Worm (Caenorhabditis elegans): Measurements from ENCODE around the gene F56C4.2.
"Not testable (repeated sequence)": the region's sequence is repeated elsewhere in the genome, so short reads cannot be mapped to it uniquely, and the experiment has no call there.

Gene F56C4.2

DNA sequence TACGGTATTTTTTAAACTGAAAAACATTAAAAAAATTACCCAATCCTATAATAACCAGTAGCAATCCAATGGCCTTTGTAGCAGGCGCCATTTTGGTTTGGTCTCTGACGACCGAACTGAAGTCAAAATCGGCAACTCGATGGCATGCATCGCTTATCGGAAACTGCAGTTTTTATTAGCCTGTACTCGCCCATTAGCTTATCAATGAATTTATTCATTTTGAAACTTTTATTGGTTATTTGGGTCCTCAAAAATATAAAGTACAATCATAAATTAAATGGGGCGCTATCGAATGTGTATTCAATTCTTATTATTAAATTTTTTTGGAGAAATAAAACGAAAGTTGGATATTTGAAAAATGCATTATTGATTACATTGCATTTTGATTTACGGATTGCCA lies 10.4 kb upstream of the F56C4.2 start, which contains the start of gene R09H10.5:
TSS of gene R09H10.5 (minus strand) at position 106 of the 400 bp plus-strand sequence.
- TF ChIP-seq W03F9.2 (tag; optimal IDR thresholded peaks at IDR 0.05) (no peak), dao-5 (tag; optimal IDR thresholded peaks at IDR 0.05) (no peak), him-1 (tag; optimal IDR thresholded peaks at IDR 0.05) (no peak)

ce11 chrIV:10630953-10631554 lies 8.0 kb upstream of the F56C4.2 start, which contains the start of gene F56C4.4:
TSS of gene F56C4.4 (minus strand) at chrIV:10631267.
- TF ChIP-seq dao-5 (tag; optimal IDR thresholded peaks at IDR 0.05) (no peak), him-1 (tag; optimal IDR thresholded peaks at IDR 0.05) (no peak), W03F9.2 (tag; optimal IDR thresholded peaks at IDR 0.05) (no peak)

DNA sequence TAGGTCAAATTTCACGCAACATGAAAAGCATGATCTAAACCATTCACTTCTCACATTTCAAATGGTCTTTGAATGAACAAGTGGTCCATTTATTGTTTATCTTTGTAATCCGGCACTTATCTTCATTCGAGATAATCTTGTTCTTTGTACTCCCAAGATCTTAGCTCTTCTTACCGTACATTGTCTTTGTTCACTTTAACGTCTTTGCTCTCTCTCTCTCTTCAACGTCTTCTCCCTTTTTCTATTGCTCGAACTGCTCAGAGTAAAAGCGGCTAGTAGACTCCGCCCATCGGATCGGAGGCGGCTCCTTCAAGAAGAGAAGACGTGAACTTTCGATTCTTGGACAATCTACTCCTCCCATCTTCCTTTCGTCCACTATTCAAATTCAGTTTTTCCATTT lies 2.4 kb upstream of the F56C4.2 start, which contains the start of gene F56C4.1:
TSS of gene F56C4.1 (plus strand) at position 301 of the 400 bp plus-strand sequence.
- TF ChIP-seq him-1 (tag; optimal IDR thresholded peaks at IDR 0.05) (no peak), W03F9.2 (tag; optimal IDR thresholded peaks at IDR 0.05) (no peak), dao-5 (tag; optimal IDR thresholded peaks at IDR 0.05) (no peak)

DNA sequence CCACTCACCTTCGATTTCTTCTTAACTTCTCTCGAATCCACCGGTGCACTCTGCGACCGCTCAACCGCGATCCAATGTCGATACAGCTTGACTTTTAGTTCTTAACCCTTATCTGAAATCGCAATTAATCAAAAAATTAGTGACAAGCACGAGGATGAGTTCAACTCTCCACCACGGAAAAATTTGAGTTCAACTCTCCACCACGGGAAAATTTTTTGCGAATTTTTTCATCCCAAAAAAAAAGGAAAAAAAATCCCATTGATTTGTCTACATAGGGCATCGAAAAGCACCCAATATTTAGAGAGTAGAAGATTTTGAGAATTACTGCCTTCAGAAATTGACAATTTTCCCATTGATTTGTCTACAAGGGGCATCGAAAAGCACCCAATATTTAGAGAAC lies 15.0 kb downstream of the F56C4.2 start, which contains the start of gene glb-19:
TSS of gene glb-19 (minus strand) at position 101 of the 400 bp plus-strand sequence.
- TF ChIP-seq W03F9.2, dao-5, him-1 (tag; optimal IDR thresholded peaks at IDR 0.05): not testable (repeated sequence)

DNA sequence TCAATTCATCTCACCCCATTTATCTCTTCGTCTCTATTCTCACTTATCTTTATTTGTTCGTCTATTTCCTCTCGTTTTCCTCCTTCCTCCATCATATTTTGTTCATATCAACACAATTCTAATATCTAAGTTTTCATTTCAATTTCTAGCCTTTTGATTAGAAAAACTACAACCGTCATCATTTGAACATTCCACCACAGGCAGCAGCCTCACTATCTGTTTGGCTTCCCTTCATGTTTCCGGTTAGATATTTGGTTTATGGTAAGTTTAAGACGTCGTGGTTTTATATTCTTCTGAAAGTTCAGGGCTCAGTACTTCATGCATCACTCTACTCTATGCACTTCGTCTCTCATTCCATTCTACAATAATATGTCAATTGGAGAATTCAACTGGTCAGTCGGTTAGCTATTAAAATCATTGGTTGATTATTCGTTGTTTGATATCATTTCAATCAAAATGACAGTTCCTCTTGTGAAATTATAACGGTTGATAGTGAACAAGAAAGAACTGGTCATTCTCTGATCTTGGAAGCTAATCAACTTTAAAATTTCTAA lies 17.8 kb downstream of the F56C4.2 start, which contains the start of gene K08C7.1:
TSS of gene K08C7.1 (plus strand) at position 43 of the 554 bp plus-strand sequence.
- TF ChIP-seq dao-5 (tag; optimal IDR thresholded peaks at IDR 0.05) = no peak
- no peak for TF ChIP-seq him-1 (tag; optimal IDR thresholded peaks at IDR 0.05)
- no peak for TF ChIP-seq W03F9.2 (tag; optimal IDR thresholded peaks at IDR 0.05)

DNA sequence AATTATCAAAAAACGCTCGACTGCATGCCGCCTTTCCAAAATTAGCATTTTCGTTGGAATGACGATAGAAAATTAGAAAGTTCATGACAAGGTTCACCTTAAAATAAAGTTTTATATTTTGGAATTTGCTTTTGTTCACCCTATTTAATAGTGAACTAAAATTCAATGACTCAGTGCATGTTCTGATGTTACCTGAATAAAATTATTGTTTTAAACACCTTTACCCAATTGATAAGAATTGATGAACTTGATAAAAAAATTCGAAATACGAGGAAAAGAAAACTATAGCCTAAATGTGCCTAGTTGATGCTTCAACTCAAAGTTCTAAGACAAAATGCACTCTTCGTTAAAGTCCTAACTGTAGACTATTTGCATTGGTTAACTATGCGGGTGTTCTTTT lies 22.0 kb downstream of the F56C4.2 start:
- TF ChIP-seq dao-5 (tag; optimal IDR thresholded peaks at IDR 0.05) (no peak), him-1 (tag; optimal IDR thresholded peaks at IDR 0.05) (no peak), W03F9.2 (tag; optimal IDR thresholded peaks at IDR 0.05) (no peak)

DNA sequence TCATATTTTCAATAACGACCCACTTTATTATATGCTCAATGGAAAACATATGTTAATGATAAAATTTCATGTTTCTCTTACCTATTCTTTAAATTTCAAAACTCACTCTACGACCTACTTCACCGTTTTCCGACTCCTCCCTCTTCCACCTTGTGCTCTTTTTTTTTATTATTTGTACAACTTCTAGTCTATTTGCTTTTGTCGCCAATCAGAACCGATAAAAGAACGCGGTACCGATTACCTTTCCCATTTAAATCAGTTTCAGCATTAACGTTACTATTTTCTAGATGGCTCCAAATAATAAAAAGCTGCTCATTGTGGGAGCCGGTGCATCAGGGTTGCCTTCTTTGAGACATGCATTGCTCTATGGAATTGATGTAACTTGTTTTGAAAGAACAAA lies 22.7 kb downstream of the F56C4.2 start, which contains the start of gene fmo-1:
TSS of gene fmo-1 (plus strand) at position 98 of the 400 bp plus-strand sequence.
- TF ChIP-seq dao-5 (tag; optimal IDR thresholded peaks at IDR 0.05) (no peak), W03F9.2 (tag; optimal IDR thresholded peaks at IDR 0.05) (no peak), him-1 (tag; optimal IDR thresholded peaks at IDR 0.05) (no peak)

ce11 chrIV:10664134-10664533 lies 25.1 kb downstream of the F56C4.2 start, which contains the start of gene K08C7.7:
TSS of gene K08C7.7 (plus strand) at chrIV:10664434.
- TF ChIP-seq dao-5 (tag; optimal IDR thresholded peaks at IDR 0.05) (no peak), W03F9.2 (tag; optimal IDR thresholded peaks at IDR 0.05) (no peak), him-1 (tag; optimal IDR thresholded peaks at IDR 0.05) (no peak)

DNA sequence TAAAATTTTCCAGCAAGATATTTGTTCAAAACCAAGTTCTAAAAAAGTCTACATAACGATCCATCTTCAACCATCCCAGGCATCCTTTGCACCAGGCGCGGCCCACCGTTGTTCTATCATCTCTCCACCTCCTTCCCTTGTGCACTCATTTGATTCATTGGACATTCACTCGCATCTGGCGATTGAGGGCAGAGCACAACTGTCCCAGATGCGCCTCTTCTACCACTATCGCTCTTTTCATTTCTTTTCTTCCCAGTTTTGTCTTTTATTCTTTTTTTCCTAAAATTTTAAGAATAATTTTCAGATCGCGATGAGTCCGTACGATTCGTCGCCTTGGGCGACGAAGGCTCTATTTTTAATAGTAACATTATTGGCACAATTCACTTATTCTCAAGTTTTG lies 27.4 kb downstream of the F56C4.2 start, which contains the start of gene epi-1:
TSS of gene epi-1 (plus strand) at position 301 of the 400 bp plus-strand sequence.
- no peak for TF ChIP-seq him-1 (tag; optimal IDR thresholded peaks at IDR 0.05)
- TF ChIP-seq dao-5 (tag; optimal IDR thresholded peaks at IDR 0.05) = no peak
- no peak for TF ChIP-seq W03F9.2 (tag; optimal IDR thresholded peaks at IDR 0.05)

DNA sequence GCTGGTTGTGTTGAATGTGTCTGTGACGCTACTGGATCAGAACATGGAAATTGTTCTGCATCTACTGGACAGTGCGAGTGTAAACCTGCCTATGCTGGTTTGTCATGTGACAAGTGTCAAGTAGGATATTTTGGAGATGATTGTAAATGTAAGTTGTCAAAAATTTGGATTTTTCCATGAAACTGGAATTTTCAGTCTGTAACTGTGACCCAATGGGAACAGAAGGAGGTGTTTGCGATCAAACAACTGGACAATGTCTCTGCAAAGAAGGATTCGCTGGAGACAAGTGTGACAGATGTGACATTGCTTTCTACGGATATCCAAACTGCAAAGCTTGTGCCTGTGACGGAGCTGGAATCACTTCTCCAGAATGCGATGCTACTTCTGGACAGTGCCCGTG lies 29.5 kb downstream of the F56C4.2 start:
- TF ChIP-seq him-1 (tag; optimal IDR thresholded peaks at IDR 0.05) (no peak), dao-5 (tag; optimal IDR thresholded peaks at IDR 0.05) (no peak), W03F9.2 (tag; optimal IDR thresholded peaks at IDR 0.05) (no peak)

ce11 chrIV:10680379-10680778 lies 41.3 kb downstream of the F56C4.2 start, which contains the start of gene K08C7.4:
TSS of gene K08C7.4 (minus strand) at chrIV:10680479.
- TF ChIP-seq him-1 (tag; optimal IDR thresholded peaks at IDR 0.05) = no peak
- TF ChIP-seq dao-5 (tag; optimal IDR thresholded peaks at IDR 0.05) = no peak
- TF ChIP-seq W03F9.2 (tag; optimal IDR thresholded peaks at IDR 0.05) = no peak

DNA sequence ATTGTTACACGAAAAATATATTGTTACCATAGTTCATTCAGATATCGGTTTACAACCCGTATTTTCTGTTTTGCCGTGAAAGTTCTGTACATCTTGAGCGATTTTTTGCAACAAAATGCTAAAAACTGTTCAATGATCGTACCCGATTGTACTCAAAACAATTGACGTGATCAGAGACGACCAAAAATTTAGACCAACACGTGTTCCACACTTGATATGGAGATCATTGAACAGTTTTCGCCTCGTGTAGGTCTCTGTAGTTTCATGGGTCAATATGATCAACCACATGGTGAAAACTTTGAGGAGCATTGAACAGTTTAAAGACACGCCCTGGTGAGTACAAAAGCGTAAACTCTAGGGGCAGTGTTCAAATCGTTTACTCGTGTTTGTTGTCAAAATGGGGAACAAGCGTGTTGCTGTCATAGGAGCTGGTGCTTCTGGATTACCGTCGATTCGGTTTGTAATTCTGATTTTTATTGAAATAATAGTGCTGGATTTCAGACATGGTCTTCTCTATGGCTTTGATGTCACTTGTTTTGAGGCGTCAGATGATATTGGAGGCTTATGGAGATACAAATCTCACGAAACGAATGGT lies 43.2 kb downstream of the F56C4.2 start, which contains the start of gene fmo-2:
TSS of gene fmo-2 (plus strand) at position 370 of the 595 bp plus-strand sequence.
- TF ChIP-seq dao-5 (tag; optimal IDR thresholded peaks at IDR 0.05) = no peak
- TF ChIP-seq him-1 (tag; optimal IDR thresholded peaks at IDR 0.05) = no peak
- TF ChIP-seq W03F9.2 (tag; optimal IDR thresholded peaks at IDR 0.05) = no peak

ce11 chrIV:10685758-10686157 lies 46.7 kb downstream of the F56C4.2 start, which contains the start of the genes K08C7.6 and R102.1:
TSS of gene K08C7.6 (minus strand) at chrIV:10685858.
TSS of gene R102.1 (plus strand) at chrIV:10686048.
- TF ChIP-seq W03F9.2 (tag; optimal IDR thresholded peaks at IDR 0.05) (no peak), him-1 (tag; optimal IDR thresholded peaks at IDR 0.05) (no peak), dao-5 (tag; optimal IDR thresholded peaks at IDR 0.05) (no peak)

All from whole organism, L4/young adult.